Fruit fly (Drosophila melanogaster) whole organism, embryonic: ENCODE data around the gene Sfp78E.

Source experiments
- C15 ChIP-seq: fragments of 200-800 bp; sonication (Bioruptor generic); IDR thresholded peaks from 3 replicates; pipeline ENCODE4 v1.3.6; 2022; ENCODE audit warnings: missing biosample characterization, missing genetic modification characterization
- CG12071 ChIP-seq: fragments of 200-800 bp; sonication (Bioruptor generic); optimal IDR thresholded peaks from 3 replicates; lab custom pipeline; 2018; ENCODE audit warnings: missing biosample characterization, mild to moderate bottlenecking, missing genetic modification characterization
- CG12236 ChIP-seq: fragments of 200-800 bp; sonication (Bioruptor generic); optimal IDR thresholded peaks from 2 replicates; lab custom pipeline; 2016; ENCODE audit warnings: missing biosample characterization, missing genetic modification characterization
- CG13296 ChIP-seq: fragments of 200-800 bp; sonication (Bioruptor generic); optimal IDR thresholded peaks from 3 replicates; lab custom pipeline; 2018; ENCODE audit warnings: missing biosample characterization, mild to moderate bottlenecking, missing genetic modification characterization
- CG13424 ChIP-seq: fragments of 200-800 bp; sonication (Bioruptor generic); optimal IDR thresholded peaks from 2 replicates; lab custom pipeline; 2019; ENCODE audit warnings: missing biosample characterization, mild to moderate bottlenecking, missing genetic modification characterization, moderate library complexity
- CG13775 ChIP-seq: fragments of 200-800 bp; sonication (Bioruptor generic); optimal IDR thresholded peaks from 3 replicates; lab custom pipeline; 2017; ENCODE audit warnings: missing biosample characterization, mild to moderate bottlenecking, missing genetic modification characterization
- CG14050 ChIP-seq: fragments of 200-800 bp; sonication (Bioruptor generic); IDR thresholded peaks from 3 replicates; pipeline ENCODE4 v1.3.6; 2022; ENCODE audit warnings: missing biosample characterization, missing genetic modification characterization
- CG14667 ChIP-seq: fragments of 200-800 bp; sonication (Bioruptor generic); IDR thresholded peaks from 2 replicates; pipeline ENCODE4 v1.3.6; 2022; ENCODE audit warnings: missing biosample characterization, missing genetic modification characterization
- CG1603 ChIP-seq: fragments of 200-800 bp; sonication (Bioruptor generic); optimal IDR thresholded peaks from 2 replicates; lab custom pipeline; 2019; ENCODE audit warnings: missing biosample characterization, mild to moderate bottlenecking, missing genetic modification characterization, moderate library complexity
- CG17568 ChIP-seq: fragments of 200-800 bp; sonication (Bioruptor generic); optimal IDR thresholded peaks from 2 replicates; lab custom pipeline; 2018; ENCODE audit warnings: missing biosample characterization, mild to moderate bottlenecking, missing genetic modification characterization, moderate library complexity
- CG1792 ChIP-seq: fragments of 200-800 bp; sonication (Bioruptor generic); optimal IDR thresholded peaks from 2 replicates; lab custom pipeline; 2016; ENCODE audit warnings: missing biosample characterization, missing genetic modification characterization
- CG18764 ChIP-seq: fragments of 200-800 bp; sonication (Bioruptor generic); optimal IDR thresholded peaks from 3 replicates; lab custom pipeline; 2016; ENCODE audit warnings: missing biosample characterization, missing genetic modification characterization
- CG2712 ChIP-seq: fragments of 200-800 bp; optimal IDR thresholded peaks from 3 replicates; lab custom pipeline; 2019; ENCODE audit warnings: missing biosample characterization, mild to moderate bottlenecking, missing genetic modification characterization, moderate library complexity
- CG2875 ChIP-seq: fragments of 200-800 bp; sonication (Bioruptor generic); optimal IDR thresholded peaks from 2 replicates; lab custom pipeline; 2017; ENCODE audit warnings: missing biosample characterization, mild to moderate bottlenecking, missing genetic modification characterization, missing genetic modification reagents
- CG32532 ChIP-seq: fragments of 200-800 bp; sonication (Bioruptor generic); IDR thresholded peaks from 2 replicates; pipeline ENCODE4 v1.3.6; 2022; ENCODE audit warnings: missing biosample characterization, missing genetic modification characterization
- CG34376 ChIP-seq: fragments of 200-800 bp; sonication (Bioruptor generic); optimal IDR thresholded peaks from 2 replicates; lab custom pipeline; 2018; ENCODE audit warnings: missing biosample characterization, mild to moderate bottlenecking, missing genetic modification characterization
- CG4282 ChIP-seq: fragments of 200-800 bp; sonication (Bioruptor generic); optimal IDR thresholded peaks from 2 replicates; lab custom pipeline; 2016; ENCODE audit warnings: missing biosample characterization, missing genetic modification characterization
- CG4360 ChIP-seq: fragments of 200-800 bp; sonication (Bioruptor generic); IDR thresholded peaks from 2 replicates; pipeline ENCODE4 v1.3.6; 2022; ENCODE audit warnings: missing biosample characterization, missing genetic modification characterization
- CG5245 ChIP-seq: fragments of 200-800 bp; sonication (Bioruptor generic); optimal IDR thresholded peaks from 3 replicates; lab custom pipeline; 2016; ENCODE audit warnings: missing biosample characterization, missing genetic modification characterization
- CG7271 ChIP-seq: fragments of 200-800 bp; sonication (Bioruptor generic); optimal IDR thresholded peaks from 2 replicates; lab custom pipeline; 2018; ENCODE audit warnings: missing biosample characterization, mild to moderate bottlenecking, missing genetic modification characterization, moderate library complexity
- CG7839 ChIP-seq: fragments of 200-800 bp; sonication (Bioruptor generic); optimal IDR thresholded peaks from 3 replicates; lab custom pipeline; 2018; ENCODE audit warnings: missing biosample characterization, mild to moderate bottlenecking, missing genetic modification characterization, moderate library complexity
- CG8089 ChIP-seq: fragments of 200-800 bp; sonication (Bioruptor generic); optimal IDR thresholded peaks from 3 replicates; lab custom pipeline; 2016; ENCODE audit warnings: missing biosample characterization, missing genetic modification characterization
- CG8281 ChIP-seq: fragments of 200-800 bp; sonication (Bioruptor generic); optimal IDR thresholded peaks from 2 replicates; lab custom pipeline; 2018; ENCODE audit warnings: missing biosample characterization, mild to moderate bottlenecking, missing genetic modification characterization, moderate library complexity
- CG8290 ChIP-seq, 3 experiments: fragments of 200-800 bp; sonication (Bioruptor generic); optimal IDR thresholded peaks; 2 replicates each; lab custom pipeline; 2016 to 2019; ENCODE audit warnings: missing biosample characterization in 3 of 3, missing genetic modification characterization in 3 of 3, mild to moderate bottlenecking in 2 of 3, moderate library complexity in 1 of 3
- CG9609 ChIP-seq: fragments of 200-800 bp; sonication (Bioruptor generic); optimal IDR thresholded peaks from 3 replicates; lab custom pipeline; 2016; ENCODE audit warnings: missing biosample characterization, missing genetic modification characterization
- CTCF ChIP-seq: fragments of 200-800 bp; sonication (Bioruptor generic); optimal IDR thresholded peaks from 2 replicates; lab custom pipeline; 2017; ENCODE audit warnings: missing biosample characterization, mild to moderate bottlenecking, missing genetic modification characterization, moderate library complexity
- Drgx ChIP-seq: fragments of 200-800 bp; sonication (Bioruptor generic); IDR thresholded peaks from 2 replicates; pipeline ENCODE4 v1.3.6; 2022; ENCODE audit warnings: missing biosample characterization, missing genetic modification characterization
- E2f1 ChIP-seq: fragments of 200-800 bp; sonication (Bioruptor generic); IDR thresholded peaks from 2 replicates; pipeline ENCODE4 v1.3.6; 2022; ENCODE audit warnings: missing biosample characterization, missing genetic modification characterization
- E2f2 ChIP-seq: fragments of 200-800 bp; sonication (Bioruptor generic); IDR thresholded peaks from 2 replicates; pipeline ENCODE4 v1.3.6; 2022; ENCODE audit warnings: missing biosample characterization, missing genetic modification characterization
- Elba2 ChIP-seq: fragments of 200-800 bp; sonication (Bioruptor generic); optimal IDR thresholded peaks from 3 replicates; lab custom pipeline; 2016; ENCODE audit warnings: missing biosample characterization, missing genetic modification characterization
- Hmx ChIP-seq: fragments of 200-800 bp; sonication (Bioruptor generic); optimal IDR thresholded peaks from 2 replicates; lab custom pipeline; 2016; ENCODE audit warnings: missing biosample characterization, missing genetic modification characterization
- MESR4 ChIP-seq: fragments of 200-800 bp; sonication (Bioruptor generic); optimal IDR thresholded peaks from 2 replicates; lab custom pipeline; 2018; ENCODE audit warnings: missing biosample characterization, mild to moderate bottlenecking, missing genetic modification characterization, moderate library complexity
- Mes4 ChIP-seq: fragments of 200-800 bp; sonication (Bioruptor generic); optimal IDR thresholded peaks from 2 replicates; lab custom pipeline; 2016; ENCODE audit warnings: missing biosample characterization, missing genetic modification characterization
- Myb ChIP-seq: fragments of 200-800 bp; sonication (Bioruptor generic); optimal IDR thresholded peaks from 2 replicates; lab custom pipeline; 2016; ENCODE audit warnings: missing biosample characterization, missing genetic modification characterization
- Optix ChIP-seq: fragments of 200-800 bp; sonication (Bioruptor generic); IDR thresholded peaks from 3 replicates; pipeline ENCODE4 v1.3.6; 2022; ENCODE audit warnings: missing biosample characterization, missing genetic modification characterization
- Pdp1 ChIP-seq, 2 experiments: fragments of 200-800 bp; sonication (Bioruptor generic); optimal IDR thresholded peaks; 3 replicates each; lab custom pipeline; 2016; ENCODE audit warnings: missing biosample characterization in 2 of 2, missing genetic modification characterization in 2 of 2, mild to moderate bottlenecking in 1 of 2, moderate library complexity in 1 of 2
- Six4 ChIP-seq: fragments of 200-800 bp; sonication (Bioruptor generic); optimal IDR thresholded peaks from 2 replicates; lab custom pipeline; 2016; ENCODE audit warnings: missing biosample characterization, missing genetic modification characterization
- abd-A ChIP-seq: fragments of 200-800 bp; sonication (Bioruptor generic); optimal IDR thresholded peaks from 3 replicates; lab custom pipeline; 2019; ENCODE audit warnings: missing biosample characterization, mild to moderate bottlenecking, missing genetic modification characterization, moderate library complexity
- ash1 ChIP-seq: fragments of 200-800 bp; sonication (Bioruptor generic); optimal IDR thresholded peaks from 2 replicates; lab custom pipeline; 2018; ENCODE audit warnings: missing biosample characterization, mild to moderate bottlenecking, missing genetic modification characterization
- az2 ChIP-seq: fragments of 200-800 bp; sonication (Bioruptor generic); optimal IDR thresholded peaks from 3 replicates; lab custom pipeline; 2016; ENCODE audit warnings: missing biosample characterization, missing genetic modification characterization
- btn ChIP-seq: fragments of 200-800 bp; sonication (Bioruptor generic); optimal IDR thresholded peaks from 2 replicates; lab custom pipeline; 2016; ENCODE audit warnings: missing biosample characterization, missing genetic modification characterization
- cato ChIP-seq: fragments of 200-800 bp; sonication (Bioruptor generic); optimal IDR thresholded peaks from 2 replicates; lab custom pipeline; 2016; ENCODE audit warnings: missing biosample characterization, missing genetic modification characterization, borderline replicate concordance
- fru ChIP-seq: fragments of >200 bp; optimal IDR thresholded peaks from 2 replicates; lab custom pipeline; 2017
- gsb ChIP-seq: fragments of 200-800 bp; sonication (Bioruptor generic); IDR thresholded peaks from 2 replicates; pipeline ENCODE4 v1.3.6; 2022; ENCODE audit warnings: missing biosample characterization, missing genetic modification characterization
- pfk ChIP-seq: fragments of 200-800 bp; sonication (Bioruptor generic); optimal IDR thresholded peaks from 2 replicates; lab custom pipeline; 2018; ENCODE audit warnings: missing biosample characterization, mild to moderate bottlenecking, missing genetic modification characterization, moderate library complexity
- pzg ChIP-seq: fragments of 200-800 bp; sonication (Bioruptor generic); optimal IDR thresholded peaks from 3 replicates; lab custom pipeline; 2018; ENCODE audit warnings: missing biosample characterization, mild to moderate bottlenecking, missing genetic modification characterization, moderate library complexity
- rib ChIP-seq: fragments of 200-800 bp; sonication (Bioruptor generic); IDR thresholded peaks from 2 replicates; pipeline ENCODE4 v1.3.6; 2022; ENCODE audit warnings: missing biosample characterization, missing genetic modification characterization
- slou ChIP-seq: fragments of 200-800 bp; sonication (Bioruptor generic); optimal IDR thresholded peaks from 3 replicates; lab custom pipeline; 2016; ENCODE audit warnings: missing biosample characterization, missing genetic modification characterization
- tap ChIP-seq: fragments of 200-800 bp; optimal IDR thresholded peaks from 3 replicates; lab custom pipeline; 2019; ENCODE audit warnings: missing biosample characterization, mild to moderate bottlenecking, missing genetic modification characterization, moderate library complexity
- tin ChIP-seq: fragments of 200-800 bp; sonication (Bioruptor generic); optimal IDR thresholded peaks from 3 replicates; lab custom pipeline; 2016; ENCODE audit warnings: missing biosample characterization, missing genetic modification characterization
- twi ChIP-seq: fragments of 200-800 bp; optimal IDR thresholded peaks from 2 replicates; lab custom pipeline; 2019; ENCODE audit warnings: missing biosample characterization, mild to moderate bottlenecking, missing genetic modification characterization, moderate library complexity
- wor ChIP-seq: fragments of 200-800 bp; sonication (Bioruptor generic); IDR thresholded peaks from 2 replicates; pipeline ENCODE4 v1.3.6; 2022; ENCODE audit warnings: missing biosample characterization, missing genetic modification characterization

Gene Sfp78E

dm6 chr3L:21679687-21680086 is 4.2 kb downstream of the Sfp78E start, which contains the start of the genes Als2 and CG11248 (continued):
- TF ChIP-seq rib (GFP tag; lab: Robert Waterston, UW) (no peak), Mes4 (peak; percentile 7), gsb (GFP tag; lab: Robert Waterston, UW) (no peak), fru (lab: Kevin White, UChicago) (no peak), CG17568 (GFP tag; lab: Kevin White, UChicago) (no peak), CG32532 (GFP tag; lab: Robert Waterston, UW) (peak; percentile 73), CG13424 (peak; percentile 84), CG8089 (GFP tag; lab: Kevin White, UChicago) (peak; percentile 45), CG1603 (no peak), CG5245 (peak; percentile 51), Hmx (no peak), Drgx (no peak), pfk (GFP tag; lab: Kevin White, UChicago) (no peak), CG13775 (peak; percentile 78), CG8281 (peak; percentile 5), CG7271 (tag; lab: Kevin White, UChicago) (peak; percentile 43), Elba2 (GFP tag; lab: Kevin White, UChicago) (peak; percentile 99), CG18764 (peak; percentile 50), Pdp1 (GFP tag; optimal IDR thresholded peaks at IDR 0.05; lab: Kevin White, UChicago) (peak in 1 of 2 experiments; percentile 68), CG4360 (GFP tag; lab: Robert Waterston, UW) (no peak), CTCF (GFP tag; lab: Kevin White, UChicago) (no peak), btn (GFP tag; lab: Kevin White, UChicago) (no peak), pzg (GFP tag; lab: Kevin White, UChicago) (peak; percentile 55), CG12071 (no peak), wor (GFP tag; lab: Robert Waterston, UW) (peak; percentile 21; the same call in 1 of the 2 replicates), CG8290 (GFP tag; optimal IDR thresholded peaks at IDR 0.05; lab: Kevin White, UChicago) (no peak), CG8290 (tag; optimal IDR thresholded peaks at IDR 0.05; lab: Kevin White, UChicago) (peak in 1 of 2 experiments; percentile 3), MESR4 (GFP tag; lab: Kevin White, UChicago) (no peak), abd-A (tag; lab: Kevin White, UChicago) (no peak), CG14050 (GFP tag; lab: Robert Waterston, UW) (peak; percentile 47; the same call in 1 of the 3 replicates), Six4 (GFP tag; lab: Kevin White, UChicago) (peak; percentile 57), CG34376 (GFP tag; lab: Kevin White, UChicago) (no peak), az2 (GFP tag; lab: Kevin White, UChicago) (peak; percentile 77), tin (GFP tag; lab: Kevin White, UChicago) (peak; percentile 74), Optix (GFP tag; lab: Robert Waterston, UW) (no peak), CG2712 (tag; lab: Kevin White, UChicago) (peak; percentile 86), Myb (GFP tag; lab: Kevin White, UChicago) (peak; percentile 4), CG2875 (GFP tag; lab: Kevin White, UChicago) (no peak), CG12236 (GFP tag; lab: Kevin White, UChicago) (peak; percentile 21), cato (GFP tag; lab: Kevin White, UChicago) (peak; percentile 37), ash1 (GFP tag; lab: Kevin White, UChicago) (no peak), E2f1 (GFP tag; lab: Robert Waterston, UW) (peak; percentile 63), CG7839 (tag; lab: Kevin White, UChicago) (peak; percentile 81), C15 (GFP tag; lab: Robert Waterston, UW) (peak; percentile 49; the same call in 1 of the 3 replicates), tap (tag; lab: Kevin White, UChicago) (no peak), CG13296 (no peak), slou (GFP tag; lab: Kevin White, UChicago) (no peak), E2f2 (GFP tag; lab: Robert Waterston, UW) (peak; percentile 32; the same call in 1 of the 2 replicates), CG1792 (GFP tag; lab: Kevin White, UChicago) (peak; percentile 26), CG4282 (GFP tag; lab: Kevin White, UChicago) (no peak), CG14667 (no peak), twi (tag; lab: Kevin White, UChicago) (peak; percentile 72), CG9609 (peak; percentile 46)
